In genomic region chr2L:14179409-14179808, dm6 we compare ENCODE assay signal across 2 fruit fly cellular contexts.
A peak's percentile ranks its signal among the peaks of the same experiment; 100 is the strongest.
TF ChIP-seq lines count a peak whose summit lies in the region.

No protein-coding gene starts in this region.

- TF ChIP-seq CTCF in whole organism, embryonic (GFP tag; optimal IDR thresholded peaks at IDR 0.05; lab: Kevin White, UChicago), result no peak

TF ChIP-seq in whole organism, embryonic, 481 proteins besides CTCF, POLR2A, EP300 and RAD21:
- TF ChIP-seq nau (GFP tag; optimal IDR thresholded peaks at IDR 0.05; lab: Kevin White, UChicago), result no peak
- TF ChIP-seq Blimp-1 (GFP tag; optimal IDR thresholded peaks at IDR 0.05; lab: Kevin White, UChicago), result peak; percentile 92
- TF ChIP-seq ssp (GFP tag; IDR thresholded peaks at IDR 0.05; lab: Robert Waterston, UW), result no peak

TF ChIP-seq in whole organism, prepupa, 60 proteins besides CTCF, POLR2A, EP300 and RAD21:
- no peak for TF ChIP-seq Hr4 (GFP tag; optimal IDR thresholded peaks at IDR 0.05; lab: Kevin White, UChicago)
- TF ChIP-seq Sox102F (GFP tag; optimal IDR thresholded peaks at IDR 0.05; lab: Kevin White, UChicago), result no peak
- no peak for TF ChIP-seq Hr38 (GFP tag; optimal IDR thresholded peaks at IDR 0.05; lab: Kevin White, UChicago)
- TF ChIP-seq ss (GFP tag; optimal IDR thresholded peaks at IDR 0.05; lab: Kevin White, UChicago), result no peak
- TF ChIP-seq Blimp-1 (GFP tag; optimal IDR thresholded peaks at IDR 0.05; lab: Kevin White, UChicago), result peak; percentile 52

Comparison
In these comparisons a context has a peak if more than half of its experiments do, and no peak if none do; other contexts are left out.
1. Of the 7 proteins assayed by ChIP-seq in both whole organism, embryonic and whole organism, prepupa: peak only in whole organism, embryonic: none; only in whole organism, prepupa: none; in both: Blimp-1; in neither: 6.